Worm (Caenorhabditis elegans) whole organism, L4 larva: ENCODE measurements around the gene ghi-1.

ENCODE experiments used
- R02D3.7 ChIP-seq: fragments of 150-350 bp; sonication (generic microtip); optimal IDR thresholded peaks from 3 replicates; lab custom pipeline; 2014; ENCODE audit warnings: missing biosample characterization, missing genetic modification characterization
- ZK546.5 ChIP-seq, 2 experiments: sonication (generic microtip); optimal IDR thresholded peaks; 2 replicates each; lab custom pipeline; 2017; ENCODE audit warnings: missing biosample characterization in 2 of 2, missing genetic modification characterization in 2 of 2
- daf-19 ChIP-seq: fragments of 200-800 bp; sonication (Bioruptor generic); conservative IDR thresholded peaks from 2 replicates; pipeline ENCODE4 v1.3.6; 2022; ENCODE audit warnings: missing genetic modification characterization, missing compliant biosample characterization
- fkh-10 ChIP-seq: fragments of 150-350 bp; optimal IDR thresholded peaks from 2 replicates; lab custom pipeline; 2014; ENCODE audit warnings: missing biosample characterization, missing genetic modification reagents, missing genetic modification characterization
- mxl-2 ChIP-seq: fragments of 200-800 bp; sonication (Bioruptor generic); conservative IDR thresholded peaks from 2 replicates; pipeline ENCODE4 v1.3.6; 2022; ENCODE audit warnings: missing genetic modification reagents, missing genetic modification characterization, missing compliant biosample characterization
- nhr-77 ChIP-seq: fragments of 150-350 bp; optimal IDR thresholded peaks from 2 replicates; lab custom pipeline; 2014; ENCODE audit warnings: missing biosample characterization, missing genetic modification characterization
- snpc-4 ChIP-seq: fragments of 150-350 bp; optimal IDR thresholded peaks from 2 replicates; lab custom pipeline; 2014; ENCODE audit warnings: missing biosample characterization, missing genetic modification characterization
- unc-62 ChIP-seq, 3 experiments: fragments of 150-350 bp in 1 of 3; sonication (generic microtip); optimal IDR thresholded peaks in 2 of 3; peaks in 1 of 3; 1 replicate in 1 of 3; 2 replicates in 2 of 3; lab custom pipeline; 2014 to 2017; ENCODE audit warnings: missing biosample characterization in 3 of 3, missing genetic modification characterization in 3 of 3, missing genetic modification reagents in 3 of 3, missing genotype in 1 of 3
- zag-1 ChIP-seq: fragments of 150-350 bp; optimal IDR thresholded peaks from 2 replicates; lab custom pipeline; 2014; ENCODE audit warnings: missing biosample characterization, missing genetic modification characterization
- ztf-7 ChIP-seq: fragments of 150-350 bp; optimal IDR thresholded peaks from 2 replicates; lab custom pipeline; 2014; ENCODE audit warnings: missing biosample characterization, missing genetic modification characterization

DNA sequence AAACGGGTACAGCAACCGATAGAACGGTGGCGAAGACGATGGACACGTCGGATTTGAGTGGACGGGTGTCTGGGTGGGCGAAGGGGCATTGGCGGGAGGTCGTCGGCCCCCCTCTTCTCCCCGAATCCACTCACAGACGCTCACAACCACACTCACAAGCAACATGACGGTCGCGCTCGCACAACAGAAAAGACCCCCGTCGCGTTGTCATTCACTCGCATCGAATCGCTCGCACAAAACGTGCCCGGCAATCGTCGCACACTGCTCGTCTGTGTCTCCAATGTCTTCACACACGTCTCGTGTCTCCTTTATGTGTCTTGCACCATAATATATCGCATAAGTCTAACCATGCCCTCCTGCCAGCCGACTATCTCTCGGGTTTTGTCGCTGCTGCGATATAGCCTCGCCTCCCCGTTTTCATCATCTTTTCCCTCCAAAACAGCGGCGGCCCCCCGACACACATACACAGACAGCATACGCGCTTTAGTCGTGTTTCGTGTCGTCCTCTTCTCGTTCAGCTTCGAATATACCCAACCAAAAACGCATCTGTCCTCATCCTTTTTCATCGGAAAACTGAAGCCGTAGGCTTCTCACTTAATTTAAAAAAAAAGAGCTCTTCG lies 12.4 kb upstream of the ghi-1 start:
- TF ChIP-seq R02D3.7 (tag; lab: Kevin White, UChicago) = no peak
- TF ChIP-seq zag-1 (tag; lab: Kevin White, UChicago) = no peak
- peak; percentile 72 for TF ChIP-seq ztf-7 (tag; lab: Kevin White, UChicago)
- no peak for TF ChIP-seq ZK546.5 (tag; optimal IDR thresholded peaks at IDR 0.05; lab: Kevin White, UChicago)
- TF ChIP-seq fkh-10 (GFP tag; lab: Kevin White, UChicago) = peak; percentile 25
- TF ChIP-seq unc-62 (GFP tag; optimal IDR thresholded peaks at IDR 0.05 in 1 of 2; lab: Kevin White, UChicago) = peak in 1 of 2 experiments; percentile 100
- TF ChIP-seq unc-62 (tag; optimal IDR thresholded peaks at IDR 0.05; lab: Kevin White, UChicago) = no peak
- TF ChIP-seq nhr-77 (tag; lab: Kevin White, UChicago) = peak; percentile 46
- peak; percentile 71 for TF ChIP-seq mxl-2 (GFP tag; lab: Robert Waterston, UW)
- TF ChIP-seq snpc-4 (tag; lab: Kevin White, UChicago) = no peak
- no peak for TF ChIP-seq daf-19 (GFP tag; lab: Robert Waterston, UW)
